Worm (Caenorhabditis elegans): ENCODE results near the gene srx-8.

The srx-8 gene

DNA sequence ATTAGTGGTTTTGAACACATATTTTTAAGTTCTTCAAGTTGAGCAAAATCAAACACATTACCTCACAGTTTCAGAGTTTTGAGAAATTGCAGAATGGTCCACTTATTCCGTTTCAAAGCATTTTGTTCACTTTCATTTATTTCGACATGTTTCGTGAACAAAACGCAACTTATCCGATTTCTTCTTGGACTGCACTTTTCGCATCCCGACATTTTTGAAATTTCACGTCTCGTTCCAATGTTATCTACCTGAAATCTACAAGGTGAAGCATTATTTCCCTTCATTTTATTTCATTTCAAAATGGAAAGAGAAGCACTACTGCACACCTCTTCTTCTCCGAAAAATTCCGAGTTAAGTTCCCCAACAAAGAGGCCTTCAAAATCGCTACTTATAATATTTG lies 34.2 kb upstream of the srx-8 start, which contains the start of gene ZK488.6:
Gene ZK488.6 (plus strand): TSS at position 301 of the 400 bp plus-strand sequence.
- TF ChIP-seq tra-4 (tag; optimal IDR thresholded peaks at IDR 0.05) (no peak), pes-1 (GFP tag; IDR thresholded peaks at IDR 0.05) (no peak), aly-1 (tag; optimal IDR thresholded peaks at IDR 0.05) (no peak), ama-1 (optimal IDR thresholded peaks at IDR 0.05) (no peak), hnd-1 (tag; optimal IDR thresholded peaks at IDR 0.05) (no peak), F13C5.2 (tag; optimal IDR thresholded peaks at IDR 0.05) (no peak), ets-7 (tag; optimal IDR thresholded peaks at IDR 0.05) (no peak), ceh-36 (tag; optimal IDR thresholded peaks at IDR 0.05) (no peak)

DNA sequence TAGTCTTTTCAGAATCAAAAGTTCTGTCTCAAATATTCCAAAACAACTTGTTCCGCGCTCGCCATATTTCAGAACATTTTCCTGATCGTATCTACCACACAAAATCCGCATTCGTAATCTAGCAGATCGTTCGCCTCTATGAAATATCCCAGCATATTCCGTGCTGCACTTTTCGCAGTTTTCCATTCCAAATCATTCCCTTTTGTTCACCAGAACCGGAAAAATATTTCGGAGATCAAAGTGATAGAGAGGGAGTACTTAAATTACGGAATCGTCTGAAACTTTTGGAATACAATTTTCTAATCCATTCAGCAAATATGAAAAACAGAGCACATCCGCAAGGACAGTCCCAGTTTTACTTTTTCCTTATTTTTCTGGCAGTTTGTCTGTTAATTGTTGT lies 31.9 kb upstream of the srx-8 start, which contains the start of gene K06H6.1:
Gene K06H6.1 (plus strand): TSS at position 301 of the 400 bp plus-strand sequence.
- no peak for TF ChIP-seq B0310.2 (tag; optimal IDR thresholded peaks at IDR 0.05)
- TF ChIP-seq ceh-13 (GFP tag; optimal IDR thresholded peaks at IDR 0.05), result no peak
- TF ChIP-seq ets-7 (tag; optimal IDR thresholded peaks at IDR 0.05), result no peak

DNA sequence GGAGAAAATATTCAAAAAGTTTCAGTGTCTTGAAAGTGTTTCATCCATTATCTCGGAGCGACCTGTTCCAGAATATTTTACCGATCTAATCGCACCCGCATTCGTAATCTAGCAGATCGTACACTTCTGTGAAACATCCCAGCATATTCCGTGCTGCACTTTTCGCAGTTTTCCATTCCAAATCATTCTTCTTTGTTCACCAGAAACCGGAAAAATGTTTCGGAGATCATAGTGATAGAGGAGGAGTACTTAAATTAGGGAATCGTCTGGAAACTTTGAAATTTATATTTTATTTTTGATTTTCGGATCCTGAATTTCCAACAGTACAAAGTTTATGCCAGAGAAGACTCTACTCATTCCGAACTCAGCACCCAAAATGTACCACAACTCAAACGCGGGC lies 29.5 kb upstream of the srx-8 start, which contains the start of gene K06H6.2:
Gene K06H6.2 (plus strand): TSS at position 301 of the 400 bp plus-strand sequence.
- no peak for TF ChIP-seq tbx-11 (GFP tag; IDR thresholded peaks at IDR 0.05)

DNA sequence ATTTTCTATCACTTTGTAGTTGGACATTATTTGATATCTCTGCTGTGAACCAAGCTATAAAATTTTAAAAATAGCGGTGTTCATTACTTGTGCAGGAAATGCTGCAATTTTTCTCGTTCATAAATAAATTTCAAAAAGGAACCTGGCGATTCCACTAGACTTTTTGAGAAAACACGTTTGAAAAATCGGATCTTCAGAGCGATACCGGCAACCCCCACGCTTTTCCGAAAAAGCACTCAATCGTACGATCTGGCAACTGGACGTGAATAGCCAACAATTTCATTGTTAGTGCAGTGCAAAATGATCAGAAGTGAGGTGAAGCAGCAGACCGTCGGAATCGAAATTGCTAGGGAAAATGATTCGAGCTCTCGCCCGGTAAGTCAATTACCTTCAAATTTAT lies 25.7 kb upstream of the srx-8 start, which contains the start of gene nstp-7:
Gene nstp-7 (plus strand): TSS at position 301 of the 400 bp plus-strand sequence.
- no peak for TF ChIP-seq scrt-1 (GFP tag; IDR thresholded peaks at IDR 0.05)
- TF ChIP-seq ama-1 (optimal IDR thresholded peaks at IDR 0.05), result no peak
- no peak for TF ChIP-seq tbx-11 (GFP tag; IDR thresholded peaks at IDR 0.05)
- TF ChIP-seq ceh-13 (GFP tag; optimal IDR thresholded peaks at IDR 0.05), result no peak
- no peak for TF ChIP-seq hmbx-1 (tag; optimal IDR thresholded peaks at IDR 0.05)
- TF ChIP-seq tra-4 (tag; optimal IDR thresholded peaks at IDR 0.05), result no peak
- TF ChIP-seq hnd-1 (tag; optimal IDR thresholded peaks at IDR 0.05), result no peak
- no peak for TF ChIP-seq sea-1 (GFP tag; conservative IDR thresholded peaks at IDR 0.05)
- no peak for TF ChIP-seq ceh-36 (tag; optimal IDR thresholded peaks at IDR 0.05)
- no peak for TF ChIP-seq aly-1 (tag; optimal IDR thresholded peaks at IDR 0.05)
- no peak for TF ChIP-seq pes-1 (GFP tag; IDR thresholded peaks at IDR 0.05)
- no peak for TF ChIP-seq F13C5.2 (tag; optimal IDR thresholded peaks at IDR 0.05)
- TF ChIP-seq ets-7 (tag; optimal IDR thresholded peaks at IDR 0.05), result no peak
- no peak for TF ChIP-seq tbx-37 (GFP tag; conservative IDR thresholded peaks at IDR 0.05)
- no peak for TF ChIP-seq flt-1 (GFP tag; IDR thresholded peaks at IDR 0.05)
- no peak for TF ChIP-seq hmg-4 (GFP tag; optimal IDR thresholded peaks at IDR 0.05)

DNA sequence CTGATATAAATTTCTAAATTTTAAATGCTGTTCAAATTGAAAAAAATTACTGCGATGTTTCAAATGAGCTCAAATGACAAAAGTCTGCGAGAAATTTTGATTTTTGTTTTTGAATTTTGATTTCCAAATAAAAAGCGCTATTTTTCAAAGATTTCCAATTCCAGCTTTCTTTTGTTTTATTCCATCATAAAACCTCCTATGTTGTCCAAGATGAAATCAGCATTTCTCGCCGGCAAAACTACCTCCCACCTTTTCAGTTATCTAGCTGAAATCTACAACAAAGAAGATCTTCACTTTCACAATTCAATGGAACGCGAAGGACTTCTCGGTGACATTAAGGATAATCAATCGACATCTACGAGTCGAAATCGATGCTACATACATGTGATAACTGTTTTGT lies 23.0 kb upstream of the srx-8 start, which contains the start of gene K06H6.4:
Gene K06H6.4 (plus strand): TSS at position 301 of the 400 bp plus-strand sequence.
- TF ChIP-seq sea-1 (GFP tag; conservative IDR thresholded peaks at IDR 0.05) (no peak), hnd-1 (tag; optimal IDR thresholded peaks at IDR 0.05) (no peak), tbx-37 (GFP tag; conservative IDR thresholded peaks at IDR 0.05) (no peak), ama-1 (optimal IDR thresholded peaks at IDR 0.05) (no peak), ceh-13 (GFP tag; optimal IDR thresholded peaks at IDR 0.05) (no peak)

DNA sequence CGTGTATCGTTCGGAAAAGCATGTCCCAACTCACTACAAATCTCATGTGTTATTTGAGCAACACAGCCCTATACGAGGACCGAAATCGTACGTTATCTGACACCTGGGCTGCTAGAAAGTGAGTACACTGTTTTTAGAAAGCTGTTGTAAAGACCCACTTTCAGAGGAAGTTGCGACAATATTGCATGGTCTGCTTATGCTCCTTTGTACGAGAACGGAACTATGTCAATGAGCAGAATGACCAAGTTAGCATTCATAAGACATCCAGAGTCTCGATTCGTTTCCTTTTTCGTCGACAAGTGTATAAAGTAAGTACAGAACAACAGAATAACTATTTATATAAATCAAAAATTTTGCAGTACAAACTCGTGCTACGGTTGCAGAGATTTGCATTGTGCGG lies 21.0 kb upstream of the srx-8 start:
- TF ChIP-seq hnd-1 (tag; optimal IDR thresholded peaks at IDR 0.05) (no peak), hmbx-1 (tag; optimal IDR thresholded peaks at IDR 0.05) (no peak), ceh-36 (tag; optimal IDR thresholded peaks at IDR 0.05) (no peak), scrt-1 (GFP tag; IDR thresholded peaks at IDR 0.05) (no peak), flt-1 (GFP tag; IDR thresholded peaks at IDR 0.05) (no peak), ceh-13 (GFP tag; optimal IDR thresholded peaks at IDR 0.05) (no peak), ama-1 (optimal IDR thresholded peaks at IDR 0.05) (no peak), ets-7 (tag; optimal IDR thresholded peaks at IDR 0.05) (no peak), sea-1 (GFP tag; conservative IDR thresholded peaks at IDR 0.05) (no peak), tbx-11 (GFP tag; IDR thresholded peaks at IDR 0.05) (no peak), tbx-37 (GFP tag; conservative IDR thresholded peaks at IDR 0.05) (no peak), B0310.2 (tag; optimal IDR thresholded peaks at IDR 0.05) (no peak), pes-1 (GFP tag; IDR thresholded peaks at IDR 0.05) (no peak), F13C5.2 (tag; optimal IDR thresholded peaks at IDR 0.05) (no peak), hmg-4 (GFP tag; optimal IDR thresholded peaks at IDR 0.05) (no peak)

DNA sequence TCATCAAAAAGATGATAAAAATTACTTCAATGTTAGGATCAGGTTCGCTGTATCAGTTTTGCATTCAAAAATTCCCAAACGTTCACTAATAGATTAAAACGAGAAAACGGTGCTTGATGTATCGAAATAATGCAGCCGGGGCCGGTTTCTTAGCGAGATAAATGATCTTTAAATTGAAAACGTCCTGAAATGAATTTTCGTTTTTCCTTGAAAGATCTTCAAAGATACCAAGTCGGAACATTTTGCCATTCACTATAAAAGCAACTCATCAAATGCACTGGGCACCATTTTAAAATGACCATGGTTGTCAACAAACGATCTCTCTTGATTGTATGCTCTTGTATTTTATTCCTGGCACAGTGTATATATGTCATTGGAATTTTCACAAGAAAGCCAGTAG lies 20.1 kb upstream of the srx-8 start, which contains the start of gene K06H6.5:
Gene K06H6.5 (plus strand): TSS at position 301 of the 400 bp plus-strand sequence.
- TF ChIP-seq sea-1 (GFP tag; conservative IDR thresholded peaks at IDR 0.05), result no peak
- no peak for TF ChIP-seq scrt-1 (GFP tag; IDR thresholded peaks at IDR 0.05)
- TF ChIP-seq F13C5.2 (tag; optimal IDR thresholded peaks at IDR 0.05), result no peak
- no peak for TF ChIP-seq ceh-13 (GFP tag; optimal IDR thresholded peaks at IDR 0.05)
- TF ChIP-seq flt-1 (GFP tag; IDR thresholded peaks at IDR 0.05), result no peak
- TF ChIP-seq hnd-1 (tag; optimal IDR thresholded peaks at IDR 0.05), result no peak
- no peak for TF ChIP-seq tra-4 (tag; optimal IDR thresholded peaks at IDR 0.05)

DNA sequence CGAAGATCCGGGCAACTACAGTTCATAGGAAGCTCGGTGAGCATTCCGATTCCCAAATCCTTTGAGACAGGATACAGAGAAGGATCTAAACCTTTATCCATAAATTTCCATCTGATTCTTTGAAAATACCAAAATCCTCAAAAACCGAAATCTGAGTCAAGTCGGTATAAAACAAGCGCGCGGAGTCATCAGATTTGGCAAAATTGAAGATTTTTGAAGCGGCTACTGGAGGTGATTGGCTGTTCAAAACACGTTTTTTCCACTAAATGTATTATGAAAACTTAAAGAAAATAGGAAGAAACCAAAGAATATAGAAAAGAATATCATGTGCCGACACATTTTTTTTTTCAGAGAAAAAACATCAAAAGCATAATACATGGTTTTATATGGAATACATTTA lies 18.7 kb upstream of the srx-8 start, which contains the start of gene C14C6.13:
Gene C14C6.13 (minus strand): TSS at position 101 of the 400 bp plus-strand sequence.
- TF ChIP-seq hmg-4 (GFP tag; optimal IDR thresholded peaks at IDR 0.05), result no peak
- no peak for TF ChIP-seq ets-7 (tag; optimal IDR thresholded peaks at IDR 0.05)
- no peak for TF ChIP-seq tra-4 (tag; optimal IDR thresholded peaks at IDR 0.05)
- no peak for TF ChIP-seq sea-1 (GFP tag; conservative IDR thresholded peaks at IDR 0.05)
- TF ChIP-seq B0310.2 (tag; optimal IDR thresholded peaks at IDR 0.05), result no peak
- TF ChIP-seq ama-1 (optimal IDR thresholded peaks at IDR 0.05), result no peak
- TF ChIP-seq tbx-37 (GFP tag; conservative IDR thresholded peaks at IDR 0.05), result no peak
- TF ChIP-seq ceh-36 (tag; optimal IDR thresholded peaks at IDR 0.05), result no peak
- no peak for TF ChIP-seq scrt-1 (GFP tag; IDR thresholded peaks at IDR 0.05)
- no peak for TF ChIP-seq ceh-13 (GFP tag; optimal IDR thresholded peaks at IDR 0.05)
- no peak for TF ChIP-seq pes-1 (GFP tag; IDR thresholded peaks at IDR 0.05)
- no peak for TF ChIP-seq flt-1 (GFP tag; IDR thresholded peaks at IDR 0.05)
